Fruit fly (Drosophila melanogaster) whole organism, embryonic: Measurements from ENCODE around the gene CG3104.

ENCODE experiments used
- Adf1 ChIP-seq: fragments of 200-800 bp; sonication (Bioruptor generic); IDR thresholded peaks from 2 replicates; pipeline ENCODE4 v1.3.6; 2022; ENCODE audit warnings: missing biosample characterization, missing genetic modification characterization
- CG11696 ChIP-seq: fragments of 200-800 bp; sonication (Bioruptor generic); IDR thresholded peaks from 2 replicates; pipeline ENCODE4 v1.3.6; 2022; ENCODE audit warnings: missing biosample characterization, missing genetic modification characterization
- CG12769 ChIP-seq: fragments of 200-800 bp; sonication (Bioruptor generic); optimal IDR thresholded peaks from 2 replicates; lab custom pipeline; 2019; ENCODE audit warnings: missing biosample characterization, mild to moderate bottlenecking, missing genetic modification characterization, moderate library complexity
- CG13296 ChIP-seq: fragments of 200-800 bp; sonication (Bioruptor generic); optimal IDR thresholded peaks from 3 replicates; lab custom pipeline; 2018; ENCODE audit warnings: missing biosample characterization, mild to moderate bottlenecking, missing genetic modification characterization
- CG17186 ChIP-seq: fragments of 200-800 bp; sonication (Bioruptor generic); optimal IDR thresholded peaks from 3 replicates; lab custom pipeline; 2017; ENCODE audit warnings: missing biosample characterization, missing genetic modification reagents, missing genetic modification characterization
- CG17361 ChIP-seq: fragments of 200-800 bp; sonication (Bioruptor generic); IDR thresholded peaks from 3 replicates; pipeline ENCODE4 v1.3.6; 2022; ENCODE audit warnings: missing biosample characterization, missing genetic modification characterization
- CG18764 ChIP-seq: fragments of 200-800 bp; sonication (Bioruptor generic); optimal IDR thresholded peaks from 3 replicates; lab custom pipeline; 2016; ENCODE audit warnings: missing biosample characterization, missing genetic modification characterization
- CG30431 ChIP-seq: fragments of 200-800 bp; sonication (Bioruptor generic); optimal IDR thresholded peaks from 2 replicates; lab custom pipeline; 2017; ENCODE audit warnings: missing biosample characterization, missing genetic modification characterization
- CG32772 ChIP-seq: fragments of 200-800 bp; sonication (Bioruptor generic); IDR thresholded peaks from 2 replicates; pipeline ENCODE4 v1.3.6; 2022; ENCODE audit warnings: missing biosample characterization, missing genetic modification characterization
- CG33213 ChIP-seq: fragments of 200-800 bp; sonication (Bioruptor generic); optimal IDR thresholded peaks from 3 replicates; lab custom pipeline; 2016; ENCODE audit warnings: missing biosample characterization, missing genetic modification characterization
- CG34376 ChIP-seq: fragments of 200-800 bp; sonication (Bioruptor generic); optimal IDR thresholded peaks from 2 replicates; lab custom pipeline; 2018; ENCODE audit warnings: missing biosample characterization, mild to moderate bottlenecking, missing genetic modification characterization
- CG3726 ChIP-seq: fragments of 200-800 bp; sonication (Bioruptor generic); IDR thresholded peaks from 3 replicates; pipeline ENCODE4, ENCODE4 v1.3.6; 2022; ENCODE audit warnings: missing biosample characterization, missing genetic modification characterization
- CG4707 ChIP-seq: fragments of 200-800 bp; sonication (Bioruptor generic); optimal IDR thresholded peaks from 2 replicates; lab custom pipeline; 2018; ENCODE audit warnings: missing biosample characterization, mild to moderate bottlenecking, missing genetic modification characterization, moderate library complexity
- CG8924 ChIP-seq: fragments of 200-800 bp; optimal IDR thresholded peaks from 3 replicates; lab custom pipeline; 2019; ENCODE audit warnings: missing biosample characterization, mild to moderate bottlenecking, missing genetic modification characterization, moderate library complexity
- CG9932 ChIP-seq: fragments of 200-800 bp; sonication (Bioruptor generic); IDR thresholded peaks from 2 replicates; pipeline ENCODE4 v1.3.6; 2022; ENCODE audit warnings: missing biosample characterization, missing genetic modification characterization
- CHES-1-like ChIP-seq: fragments of 200-800 bp; sonication (Bioruptor generic); optimal IDR thresholded peaks from 2 replicates; lab custom pipeline; 2016; ENCODE audit warnings: missing biosample characterization, missing genetic modification characterization
- CkIIα-i1 ChIP-seq: fragments of 200-800 bp; sonication (Bioruptor generic); IDR thresholded peaks from 2 replicates; pipeline ENCODE4 v1.3.6; 2022; ENCODE audit warnings: missing biosample characterization, missing genetic modification characterization
- H2.0 ChIP-seq: fragments of 200-800 bp; sonication (Bioruptor generic); IDR thresholded peaks from 2 replicates; pipeline ENCODE4 v1.3.6; 2022; ENCODE audit warnings: missing biosample characterization, missing genetic modification characterization
- MTF-1 ChIP-seq: fragments of 200-800 bp; sonication (Bioruptor generic); optimal IDR thresholded peaks from 2 replicates; lab custom pipeline; 2018; ENCODE audit warnings: missing biosample characterization, mild to moderate bottlenecking, missing genetic modification characterization, borderline replicate concordance
- Med ChIP-seq: fragments of 200-800 bp; sonication (Bioruptor generic); peaks from one replicate; lab custom pipeline; 2016; ENCODE audit warnings: missing biosample characterization, missing genetic modification characterization, mild to moderate bottlenecking, inconsistent platforms, moderate library complexity
- NC2α ChIP-seq: fragments of 200-800 bp; sonication (Bioruptor generic); optimal IDR thresholded peaks from 2 replicates; lab custom pipeline; 2016; ENCODE audit warnings: missing biosample characterization, missing genetic modification characterization
- NFAT ChIP-seq: fragments of 200-800 bp; sonication (Bioruptor generic); IDR thresholded peaks from 2 replicates; pipeline ENCODE4 v1.3.6; 2022; ENCODE audit warnings: missing biosample characterization, missing genetic modification characterization
- NK7.1 ChIP-seq: fragments of 200-800 bp; sonication (Bioruptor generic); optimal IDR thresholded peaks from 3 replicates; lab custom pipeline; 2016; ENCODE audit warnings: missing biosample characterization, missing genetic modification characterization
- Sin3A ChIP-seq: fragments of >200 bp; optimal IDR thresholded peaks from 2 replicates; lab custom pipeline; 2018
- Sox100B ChIP-seq: fragments of 200-800 bp; sonication (Bioruptor generic); optimal IDR thresholded peaks from 3 replicates; lab custom pipeline; 2018; ENCODE audit warnings: missing biosample characterization, mild to moderate bottlenecking, missing genetic modification characterization
- Sry-β ChIP-seq: fragments of 200-800 bp; sonication (Bioruptor generic); optimal IDR thresholded peaks from 2 replicates; lab custom pipeline; 2018; ENCODE audit warnings: missing biosample characterization, mild to moderate bottlenecking, missing genetic modification characterization, moderate library complexity
- Ssrp ChIP-seq: fragments of 200-800 bp; sonication (Bioruptor generic); optimal IDR thresholded peaks from 2 replicates; lab custom pipeline; 2018; ENCODE audit warnings: missing biosample characterization, mild to moderate bottlenecking, missing genetic modification characterization, moderate library complexity
- Usf ChIP-seq: fragments of 200-800 bp; sonication (Bioruptor generic); optimal IDR thresholded peaks from 2 replicates; lab custom pipeline; 2017; ENCODE audit warnings: missing genotype, missing biosample characterization, missing genetic modification characterization
- Xrp1 ChIP-seq: fragments of 200-800 bp; sonication (Bioruptor generic); IDR thresholded peaks from 2 replicates; pipeline ENCODE4 v1.3.6; 2022; ENCODE audit warnings: missing biosample characterization, missing genetic modification characterization
- YL-1 ChIP-seq: fragments of 200-800 bp; sonication (Bioruptor generic); optimal IDR thresholded peaks from 3 replicates; lab custom pipeline; 2017; ENCODE audit warnings: missing biosample characterization, mild to moderate bottlenecking, missing genetic modification characterization
- abd-A ChIP-seq: fragments of 200-800 bp; sonication (Bioruptor generic); optimal IDR thresholded peaks from 3 replicates; lab custom pipeline; 2019; ENCODE audit warnings: missing biosample characterization, mild to moderate bottlenecking, missing genetic modification characterization, moderate library complexity
- bowl ChIP-seq: fragments of 200-800 bp; sonication (Bioruptor generic); IDR thresholded peaks from 2 replicates; pipeline ENCODE4 v1.3.6; 2022; ENCODE audit warnings: missing biosample characterization, missing genetic modification characterization
- bsh ChIP-seq, 2 experiments: fragments of 200-800 bp; sonication (Bioruptor generic); optimal IDR thresholded peaks; 2 replicates each; lab custom pipeline; 2017 to 2018; ENCODE audit warnings: mild to moderate bottlenecking in 2 of 2, missing biosample characterization in 2 of 2, missing genetic modification characterization in 2 of 2, moderate library complexity in 1 of 2
- cad ChIP-seq: fragments of >200 bp; optimal IDR thresholded peaks from 2 replicates; lab custom pipeline; 2017; ENCODE audit warnings: missing biosample characterization, missing genetic modification characterization
- chif ChIP-seq, 2 experiments: fragments of 200-800 bp; sonication (Bioruptor generic); optimal IDR thresholded peaks; 3 replicates each; lab custom pipeline; 2016; ENCODE audit warnings: missing biosample characterization in 2 of 2, missing genetic modification characterization in 2 of 2
- crp ChIP-seq, 2 experiments: fragments of 200-800 bp; sonication (Bioruptor generic); optimal IDR thresholded peaks; 2 replicates in 1 of 2; 3 replicates in 1 of 2; lab custom pipeline; 2017; ENCODE audit warnings: missing biosample characterization in 2 of 2, missing genetic modification characterization in 2 of 2, mild to moderate bottlenecking in 1 of 2, moderate library complexity in 1 of 2
- eyg ChIP-seq: fragments of 200-800 bp; sonication (Bioruptor generic); optimal IDR thresholded peaks from 3 replicates; lab custom pipeline; 2016; ENCODE audit warnings: missing biosample characterization, missing genetic modification characterization
- gcm2 ChIP-seq: fragments of 200-800 bp; sonication (Bioruptor generic); optimal IDR thresholded peaks from 2 replicates; lab custom pipeline; 2016; ENCODE audit warnings: missing biosample characterization, missing genetic modification characterization
- gsb-n ChIP-seq: fragments of 200-800 bp; sonication (Bioruptor generic); optimal IDR thresholded peaks from 3 replicates; lab custom pipeline; 2018; ENCODE audit warnings: missing biosample characterization, mild to moderate bottlenecking, missing genetic modification characterization
- h ChIP-seq: fragments of >200 bp; optimal IDR thresholded peaks from 2 replicates; lab custom pipeline; 2017
- klu ChIP-seq: fragments of 200-800 bp; sonication (Bioruptor generic); IDR thresholded peaks from 2 replicates; pipeline ENCODE4 v1.3.6; 2022; ENCODE audit warnings: missing biosample characterization, missing genetic modification characterization
- lbe ChIP-seq: fragments of 200-800 bp; sonication (Bioruptor generic); optimal IDR thresholded peaks from 2 replicates; lab custom pipeline; 2016; ENCODE audit warnings: missing biosample characterization, mild to moderate bottlenecking, missing genetic modification characterization
- maf-S ChIP-seq: fragments of 200-800 bp; sonication (Bioruptor generic); optimal IDR thresholded peaks from 2 replicates; lab custom pipeline; 2016; ENCODE audit warnings: missing biosample characterization, missing genetic modification characterization
- nerfin-1 ChIP-seq: fragments of 200-800 bp; sonication (Bioruptor generic); optimal IDR thresholded peaks from 3 replicates; lab custom pipeline; 2019; ENCODE audit warnings: missing biosample characterization, mild to moderate bottlenecking, missing genetic modification characterization, moderate library complexity
- nom ChIP-seq: fragments of 200-800 bp; sonication (Bioruptor generic); optimal IDR thresholded peaks from 2 replicates; lab custom pipeline; 2017; ENCODE audit warnings: missing biosample characterization, missing genetic modification characterization, mild to moderate bottlenecking, moderate library complexity, missing genetic modification reagents
- onecut ChIP-seq: fragments of 200-800 bp; sonication (Bioruptor generic); IDR thresholded peaks from 2 replicates; pipeline ENCODE4 v1.3.6; 2022; ENCODE audit warnings: missing biosample characterization, missing genetic modification characterization
- sc ChIP-seq, 3 experiments: fragments of >200 bp in 2 of 3; fragments of 200-800 bp in 1 of 3; sonication (Bioruptor generic) in 1 of 3; optimal IDR thresholded peaks; 2 replicates in 2 of 3; 3 replicates in 1 of 3; lab custom pipeline; 2017; ENCODE audit warnings: mild to moderate bottlenecking in 1 of 3, missing biosample characterization in 1 of 3, missing genetic modification characterization in 1 of 3, missing genetic modification reagents in 1 of 3
- sqz ChIP-seq: fragments of 200-800 bp; sonication (Bioruptor generic); optimal IDR thresholded peaks from 3 replicates; lab custom pipeline; 2018; ENCODE audit warnings: missing biosample characterization, mild to moderate bottlenecking, missing genetic modification characterization
- unc-4 ChIP-seq: fragments of 200-800 bp; sonication (Bioruptor generic); IDR thresholded peaks from 2 replicates; pipeline ENCODE4 v1.3.6; 2022; ENCODE audit warnings: missing biosample characterization, missing genetic modification characterization; ENCODE audit not compliant: partially characterized antibody
- unpg ChIP-seq: fragments of 200-800 bp; sonication (Bioruptor generic); optimal IDR thresholded peaks from 3 replicates; lab custom pipeline; 2018; ENCODE audit warnings: missing biosample characterization, mild to moderate bottlenecking, missing genetic modification characterization, moderate library complexity
- yki ChIP-seq: fragments of >200 bp; optimal IDR thresholded peaks from 3 replicates; lab custom pipeline; 2018

The CG3104 gene

dm6 chr2L:2878188-2878587 lies 22.6 kb upstream of the CG3104 start, which contains the start of the genes Prx6a and Sbat (continued):
- TF ChIP-seq CG8924 (peak; percentile 59), H2.0 (GFP tag; lab: Robert Waterston, UW) (peak; percentile 43; the same call in 1 of the 2 replicates), CG12769 (peak; percentile 77), crp (GFP tag; optimal IDR thresholded peaks at IDR 0.05; lab: Kevin White, UChicago) (peak; percentile 93 to 98), eyg (GFP tag; lab: Kevin White, UChicago) (no peak), CG11696 (GFP tag; lab: Robert Waterston, UW) (no peak), CkIIα-i1 (GFP tag; lab: Robert Waterston, UW) (no peak), CG13296 (GFP tag; lab: Kevin White, UChicago) (peak; percentile 79), bowl (GFP tag; lab: Robert Waterston, UW) (no peak), unpg (GFP tag; lab: Kevin White, UChicago) (peak; percentile 74), CG9932 (GFP tag; lab: Robert Waterston, UW) (peak; percentile 83), onecut (GFP tag; lab: Robert Waterston, UW) (peak; percentile 21; the same call in 1 of the 2 replicates), Med (GFP tag; lab: Kevin White, UChicago) (peak; percentile 95), klu (GFP tag; lab: Robert Waterston, UW) (peak; percentile 76), CG32772 (GFP tag; lab: Robert Waterston, UW) (peak; percentile 36; the same call in 1 of the 2 replicates), CG4707 (GFP tag; lab: Kevin White, UChicago) (no peak), Usf (GFP tag; lab: Kevin White, UChicago) (peak; percentile 52), CG33213 (GFP tag; lab: Kevin White, UChicago) (peak; percentile 69), gsb-n (tag; lab: Kevin White, UChicago) (peak; percentile 57), sqz (peak; percentile 29), h (lab: Kevin White, UChicago) (no peak), yki (lab: Kevin White, UChicago) (peak; percentile 7), unc-4 (GFP tag; lab: Robert Waterston, UW) (peak; percentile 52), nom (GFP tag; lab: Kevin White, UChicago) (peak; percentile 32), CG34376 (GFP tag; lab: Kevin White, UChicago) (peak; percentile 91), YL-1 (GFP tag; lab: Kevin White, UChicago) (no peak), CG17361 (peak; percentile 64), maf-S (GFP tag; lab: Kevin White, UChicago) (peak; percentile 54), CG18764 (GFP tag; lab: Kevin White, UChicago) (peak; percentile 57), CHES-1-like (GFP tag; lab: Kevin White, UChicago) (peak; percentile 83), Sox100B (GFP tag; lab: Kevin White, UChicago) (peak; percentile 50), nerfin-1 (peak; percentile 68), NK7.1 (no peak), CG3726 (GFP tag; lab: Robert Waterston, UW) (no peak), sc (optimal IDR thresholded peaks at IDR 0.05; lab: Kevin White, UChicago) (no peak), sc (GFP tag; optimal IDR thresholded peaks at IDR 0.05; lab: Kevin White, UChicago) (no peak), MTF-1 (GFP tag; lab: Kevin White, UChicago) (no peak), NC2α (GFP tag; lab: Kevin White, UChicago) (peak; percentile 45), bsh (GFP tag; optimal IDR thresholded peaks at IDR 0.05; lab: Kevin White, UChicago) (peak in 1 of 2 experiments; percentile 66), Adf1 (GFP tag; lab: Robert Waterston, UW) (no peak), abd-A (tag; lab: Kevin White, UChicago) (peak; percentile 67), Xrp1 (peak; percentile 79), lbe (peak; percentile 48), gcm2 (GFP tag; lab: Kevin White, UChicago) (peak; percentile 58), cad (no peak), CG17186 (GFP tag; lab: Kevin White, UChicago) (peak; percentile 23), NFAT (GFP tag; lab: Robert Waterston, UW) (peak; percentile 59; the same call in 1 of the 2 replicates), Sin3A (peak; percentile 92), CG30431 (GFP tag; lab: Kevin White, UChicago) (peak; percentile 44), chif (GFP tag; optimal IDR thresholded peaks at IDR 0.05; lab: Kevin White, UChicago) (peak; percentile 35 to 60), Ssrp (peak; percentile 60), Sry-β (GFP tag; lab: Kevin White, UChicago) (peak; percentile 53)
